Fruit fly (Drosophila melanogaster) whole organism, embryonic: ENCODE data around the gene CG5618.

Experiments
- Aef1 ChIP-seq: fragments of 200-800 bp; sonication (Bioruptor generic); IDR thresholded peaks from 3 replicates; pipeline ENCODE4 v1.3.6; 2022; ENCODE audit warnings: missing biosample characterization, missing genetic modification characterization
- CG10209 ChIP-seq: fragments of 200-800 bp; sonication (Bioruptor generic); optimal IDR thresholded peaks from 3 replicates; lab custom pipeline; 2017; ENCODE audit warnings: missing biosample characterization, mild to moderate bottlenecking, missing genetic modification characterization, missing genetic modification reagents
- CG10431 ChIP-seq: fragments of 200-800 bp; sonication (Bioruptor generic); optimal IDR thresholded peaks from 3 replicates; lab custom pipeline; 2018; ENCODE audit warnings: missing biosample characterization, mild to moderate bottlenecking, missing genetic modification characterization
- CG11695 ChIP-seq: fragments of 200-800 bp; sonication (Bioruptor generic); IDR thresholded peaks from 3 replicates; pipeline ENCODE4 v1.3.6; 2022; ENCODE audit warnings: missing biosample characterization, missing genetic modification characterization
- CG12236 ChIP-seq: fragments of 200-800 bp; sonication (Bioruptor generic); optimal IDR thresholded peaks from 2 replicates; lab custom pipeline; 2016; ENCODE audit warnings: missing biosample characterization, missing genetic modification characterization
- CG14710 ChIP-seq: fragments of 200-800 bp; sonication (Bioruptor generic); optimal IDR thresholded peaks from 3 replicates; lab custom pipeline; 2019; ENCODE audit warnings: missing biosample characterization, mild to moderate bottlenecking, missing genetic modification characterization, moderate library complexity
- CG15696 ChIP-seq: fragments of 200-800 bp; sonication (Bioruptor generic); optimal IDR thresholded peaks from 2 replicates; lab custom pipeline; 2019; ENCODE audit warnings: missing biosample characterization, mild to moderate bottlenecking, missing genetic modification characterization, moderate library complexity
- CG1603 ChIP-seq: fragments of 200-800 bp; sonication (Bioruptor generic); optimal IDR thresholded peaks from 2 replicates; lab custom pipeline; 2019; ENCODE audit warnings: missing biosample characterization, mild to moderate bottlenecking, missing genetic modification characterization, moderate library complexity
- CG17912 ChIP-seq: fragments of 200-800 bp; sonication (Bioruptor generic); optimal IDR thresholded peaks from 2 replicates; lab custom pipeline; 2018; ENCODE audit warnings: missing biosample characterization, mild to moderate bottlenecking, missing genetic modification characterization
- CG2120 ChIP-seq: fragments of 200-800 bp; sonication (Bioruptor generic); optimal IDR thresholded peaks from 3 replicates; lab custom pipeline; 2016; ENCODE audit warnings: missing biosample characterization, missing genetic modification characterization
- CG30431 ChIP-seq: fragments of 200-800 bp; sonication (Bioruptor generic); optimal IDR thresholded peaks from 2 replicates; lab custom pipeline; 2017; ENCODE audit warnings: missing biosample characterization, missing genetic modification characterization
- CG32767 ChIP-seq: fragments of 200-800 bp; sonication (Bioruptor generic); IDR thresholded peaks from 2 replicates; pipeline ENCODE4 v1.3.6; 2022; ENCODE audit warnings: missing biosample characterization, missing genetic modification characterization
- CG34224 ChIP-seq: fragments of 200-800 bp; sonication (Bioruptor generic); IDR thresholded peaks from 3 replicates; pipeline ENCODE4 v1.3.6; 2022; ENCODE audit warnings: missing biosample characterization, missing genetic modification characterization; ENCODE audit not compliant: partially characterized antibody
- CG6683 ChIP-seq: fragments of 200-800 bp; sonication (Bioruptor generic); optimal IDR thresholded peaks from 2 replicates; lab custom pipeline; 2017; ENCODE audit warnings: missing biosample characterization, mild to moderate bottlenecking, missing genetic modification characterization, missing genetic modification reagents
- CG6689 ChIP-seq: fragments of 200-800 bp; sonication (Bioruptor generic); IDR thresholded peaks from 2 replicates; pipeline ENCODE4 v1.3.6; 2022; ENCODE audit warnings: missing biosample characterization, missing genetic modification characterization
- CG7786 ChIP-seq: fragments of 200-800 bp; sonication (Bioruptor generic); optimal IDR thresholded peaks from 2 replicates; lab custom pipeline; 2016; ENCODE audit warnings: missing biosample characterization, missing genetic modification characterization
- CG7839 ChIP-seq: fragments of 200-800 bp; sonication (Bioruptor generic); optimal IDR thresholded peaks from 3 replicates; lab custom pipeline; 2018; ENCODE audit warnings: missing biosample characterization, mild to moderate bottlenecking, missing genetic modification characterization, moderate library complexity
- CG7987 ChIP-seq: fragments of 200-800 bp; sonication (Bioruptor generic); optimal IDR thresholded peaks from 2 replicates; lab custom pipeline; 2018; ENCODE audit warnings: missing biosample characterization, mild to moderate bottlenecking, missing genetic modification characterization, moderate library complexity
- CG8924 ChIP-seq: fragments of 200-800 bp; optimal IDR thresholded peaks from 3 replicates; lab custom pipeline; 2019; ENCODE audit warnings: missing biosample characterization, mild to moderate bottlenecking, missing genetic modification characterization, moderate library complexity
- CG8944 ChIP-seq: fragments of 200-800 bp; sonication (Bioruptor generic); optimal IDR thresholded peaks from 3 replicates; lab custom pipeline; 2016; ENCODE audit warnings: missing biosample characterization, missing genetic modification characterization
- CG9437 ChIP-seq: fragments of 200-800 bp; sonication (Bioruptor generic); optimal IDR thresholded peaks from 2 replicates; lab custom pipeline; 2018; ENCODE audit warnings: missing biosample characterization, mild to moderate bottlenecking, missing genetic modification characterization
- Camta ChIP-seq: fragments of 200-800 bp; sonication (Bioruptor generic); optimal IDR thresholded peaks from 2 replicates; lab custom pipeline; 2016; ENCODE audit warnings: missing biosample characterization, missing genetic modification characterization
- E2f1 ChIP-seq: fragments of 200-800 bp; sonication (Bioruptor generic); IDR thresholded peaks from 2 replicates; pipeline ENCODE4 v1.3.6; 2022; ENCODE audit warnings: missing biosample characterization, missing genetic modification characterization
- Hr39 ChIP-seq: fragments of >200 bp; optimal IDR thresholded peaks from 2 replicates; lab custom pipeline; 2017
- Jarid2 ChIP-seq: fragments of 200-800 bp; sonication (Bioruptor generic); optimal IDR thresholded peaks from 3 replicates; lab custom pipeline; 2017; ENCODE audit warnings: mild to moderate bottlenecking, missing biosample characterization, missing genetic modification reagents, missing genetic modification characterization
- Kr ChIP-seq: fragments of 200-800 bp; sonication (Bioruptor generic); optimal IDR thresholded peaks from 2 replicates; lab custom pipeline; 2017; ENCODE audit warnings: missing biosample characterization, mild to moderate bottlenecking, missing genetic modification characterization
- MTF-1 ChIP-seq: fragments of 200-800 bp; sonication (Bioruptor generic); optimal IDR thresholded peaks from 2 replicates; lab custom pipeline; 2018; ENCODE audit warnings: missing biosample characterization, mild to moderate bottlenecking, missing genetic modification characterization, borderline replicate concordance
- NfI ChIP-seq: fragments of 200-800 bp; sonication (Bioruptor generic); optimal IDR thresholded peaks from 3 replicates; lab custom pipeline; 2018; ENCODE audit warnings: missing biosample characterization, mild to moderate bottlenecking, missing genetic modification characterization, moderate library complexity
- Oli ChIP-seq: fragments of 200-800 bp; sonication (Bioruptor generic); optimal IDR thresholded peaks from 2 replicates; lab custom pipeline; 2018; ENCODE audit warnings: missing biosample characterization, mild to moderate bottlenecking, missing genetic modification characterization, moderate library complexity
- Stat92E ChIP-seq, 3 experiments: fragments of >200 bp in 2 of 3; fragments of 200-800 bp in 1 of 3; sonication (Bioruptor generic) in 1 of 3; optimal IDR thresholded peaks; 2 replicates each; lab custom pipeline; 2017 to 2019; ENCODE audit warnings: missing biosample characterization in 3 of 3, missing genetic modification characterization in 3 of 3, mild to moderate bottlenecking in 1 of 3, moderate library complexity in 1 of 3
- cas ChIP-seq: fragments of 200-800 bp; sonication (Bioruptor generic); IDR thresholded peaks from 2 replicates; pipeline ENCODE4 v1.3.6; 2022; ENCODE audit warnings: missing biosample characterization, missing genetic modification characterization
- crp ChIP-seq, 2 experiments: fragments of 200-800 bp; sonication (Bioruptor generic); optimal IDR thresholded peaks; 2 replicates in 1 of 2; 3 replicates in 1 of 2; lab custom pipeline; 2017; ENCODE audit warnings: missing biosample characterization in 2 of 2, missing genetic modification characterization in 2 of 2, mild to moderate bottlenecking in 1 of 2, moderate library complexity in 1 of 2
- dan ChIP-seq: fragments of 200-800 bp; sonication (Bioruptor generic); IDR thresholded peaks from 2 replicates; pipeline ENCODE4 v1.3.6; 2022; ENCODE audit warnings: missing biosample characterization, missing genetic modification characterization
- dati ChIP-seq: fragments of 200-800 bp; sonication (Bioruptor generic); IDR thresholded peaks from 2 replicates; pipeline ENCODE4 v1.3.6; 2022; ENCODE audit warnings: missing biosample characterization, missing genetic modification characterization
- dmrt99B ChIP-seq: fragments of 200-800 bp; sonication (Bioruptor generic); optimal IDR thresholded peaks from 2 replicates; lab custom pipeline; 2018; ENCODE audit warnings: missing biosample characterization, mild to moderate bottlenecking, missing genetic modification characterization, moderate library complexity
- fd3F ChIP-seq: fragments of 200-800 bp; sonication (Bioruptor generic); optimal IDR thresholded peaks from 2 replicates; lab custom pipeline; 2018; ENCODE audit warnings: missing biosample characterization, mild to moderate bottlenecking, missing genetic modification characterization, moderate library complexity
- gfzf ChIP-seq: fragments of 200-800 bp; sonication (Bioruptor generic); optimal IDR thresholded peaks from 2 replicates; lab custom pipeline; 2016; ENCODE audit warnings: missing biosample characterization, mild to moderate bottlenecking, missing genetic modification characterization, moderate library complexity
- grn ChIP-seq: fragments of 200-800 bp; sonication (Bioruptor generic); optimal IDR thresholded peaks from 3 replicates; lab custom pipeline; 2017; ENCODE audit warnings: missing biosample characterization, missing genetic modification characterization
- gro ChIP-seq: fragments of 200-800 bp; sonication (Bioruptor generic); optimal IDR thresholded peaks from 2 replicates; lab custom pipeline; 2016; ENCODE audit warnings: missing biosample characterization, missing genetic modification characterization
- klu ChIP-seq: fragments of 200-800 bp; sonication (Bioruptor generic); IDR thresholded peaks from 2 replicates; pipeline ENCODE4 v1.3.6; 2022; ENCODE audit warnings: missing biosample characterization, missing genetic modification characterization
- luna ChIP-seq: fragments of 200-800 bp; sonication (Bioruptor generic); optimal IDR thresholded peaks from 2 replicates; lab custom pipeline; 2016; ENCODE audit warnings: missing biosample characterization, missing genetic modification characterization
- nom ChIP-seq: fragments of 200-800 bp; sonication (Bioruptor generic); optimal IDR thresholded peaks from 2 replicates; lab custom pipeline; 2017; ENCODE audit warnings: missing biosample characterization, missing genetic modification characterization, mild to moderate bottlenecking, moderate library complexity, missing genetic modification reagents
- p53 ChIP-seq: fragments of 200-800 bp; sonication (Bioruptor generic); optimal IDR thresholded peaks from 2 replicates; lab custom pipeline; 2016; ENCODE audit warnings: missing biosample characterization, missing genetic modification characterization
- ranshi ChIP-seq: fragments of 200-800 bp; sonication (Bioruptor generic); IDR thresholded peaks from 2 replicates; pipeline ENCODE4 v1.3.6; 2022; ENCODE audit warnings: missing biosample characterization, missing genetic modification characterization
- sc ChIP-seq, 3 experiments: fragments of >200 bp in 2 of 3; fragments of 200-800 bp in 1 of 3; sonication (Bioruptor generic) in 1 of 3; optimal IDR thresholded peaks; 2 replicates in 2 of 3; 3 replicates in 1 of 3; lab custom pipeline; 2017; ENCODE audit warnings: mild to moderate bottlenecking in 1 of 3, missing biosample characterization in 1 of 3, missing genetic modification characterization in 1 of 3, missing genetic modification reagents in 1 of 3
- sens ChIP-seq: fragments of 200-800 bp; sonication (Bioruptor generic); peaks from one replicate; lab custom pipeline; 2016; ENCODE audit warnings: missing biosample characterization, missing genetic modification characterization
- shn ChIP-seq: fragments of 200-800 bp; sonication (Bioruptor generic); optimal IDR thresholded peaks from 3 replicates; lab custom pipeline; 2016; ENCODE audit warnings: missing biosample characterization, missing genetic modification characterization
- slp2 ChIP-seq: fragments of 200-800 bp; sonication (Bioruptor generic); optimal IDR thresholded peaks from 2 replicates; lab custom pipeline; 2016; ENCODE audit warnings: missing biosample characterization, missing genetic modification characterization

The CG5618 gene

dm6 chr3L:20384086-20384810 lies 31.0 kb downstream of the CG5618 start, which contains the start of the genes CG5498 and fbl (continued):
- TF ChIP-seq CG1603 (tag; lab: Kevin White, UChicago) (peak; percentile 4), Stat92E (GFP tag; optimal IDR thresholded peaks at IDR 0.05; lab: Kevin White, UChicago) (no peak), luna (GFP tag; lab: Kevin White, UChicago) (no peak), CG14710 (tag; lab: Kevin White, UChicago) (peak; percentile 85), cas (GFP tag; lab: Robert Waterston, UW) (no peak), CG6683 (GFP tag; lab: Kevin White, UChicago) (peak; percentile 42), Aef1 (GFP tag; lab: Robert Waterston, UW) (no peak), CG11695 (GFP tag; lab: Robert Waterston, UW) (peak; percentile 65; the same call in 2 of the 3 replicates), Hr39 (lab: Kevin White, UChicago) (no peak), gro (GFP tag; lab: Kevin White, UChicago) (peak; percentile 21), nom (GFP tag; lab: Kevin White, UChicago) (no peak), Jarid2 (GFP tag; lab: Kevin White, UChicago) (no peak), dmrt99B (tag; lab: Kevin White, UChicago) (peak; percentile 62), gfzf (GFP tag; lab: Kevin White, UChicago) (peak; percentile 17), dan (GFP tag; lab: Robert Waterston, UW) (no peak), CG17912 (GFP tag; lab: Kevin White, UChicago) (no peak), ranshi (GFP tag; lab: Robert Waterston, UW) (peak; percentile 29; the same call in 1 of the 2 replicates), Kr (GFP tag; lab: Kevin White, UChicago) (no peak), CG9437 (peak; percentile 52), grn (GFP tag; lab: Kevin White, UChicago) (peak; percentile 31), CG7786 (GFP tag; lab: Kevin White, UChicago) (peak; percentile 38), CG7987 (no peak), fd3F (peak; percentile 37), CG8944 (GFP tag; lab: Kevin White, UChicago) (peak; percentile 2), NfI (GFP tag; lab: Kevin White, UChicago) (peak; percentile 63), crp (GFP tag; optimal IDR thresholded peaks at IDR 0.05; lab: Kevin White, UChicago) (peak; percentile 21 to 88), klu (GFP tag; lab: Robert Waterston, UW) (peak; percentile 37; the same call in 1 of the 2 replicates), p53 (GFP tag; lab: Kevin White, UChicago) (no peak), sens (GFP tag; lab: Kevin White, UChicago) (peak; percentile 82), CG32767 (GFP tag; lab: Robert Waterston, UW) (no peak), Camta (GFP tag; lab: Kevin White, UChicago) (peak; percentile 45), CG34224 (GFP tag; lab: Robert Waterston, UW) (peak; percentile 37; the same call in 1 of the 3 replicates), dati (no peak), CG6689 (GFP tag; lab: Robert Waterston, UW) (peak; percentile 50), CG7839 (tag; lab: Kevin White, UChicago) (peak; percentile 74), CG30431 (GFP tag; lab: Kevin White, UChicago) (no peak), E2f1 (GFP tag; lab: Robert Waterston, UW) (no peak; the same call in 1 of the 2 replicates), CG12236 (GFP tag; lab: Kevin White, UChicago) (no peak), Oli (peak; percentile 25), shn (GFP tag; lab: Kevin White, UChicago) (peak; percentile 25), slp2 (GFP tag; lab: Kevin White, UChicago) (no peak), MTF-1 (GFP tag; lab: Kevin White, UChicago) (no peak), CG15696 (tag; lab: Kevin White, UChicago) (peak; percentile 61), CG8924 (tag; lab: Kevin White, UChicago) (peak; percentile 74), sc (optimal IDR thresholded peaks at IDR 0.05; lab: Kevin White, UChicago) (no peak), sc (GFP tag; optimal IDR thresholded peaks at IDR 0.05; lab: Kevin White, UChicago) (no peak), CG2120 (GFP tag; lab: Kevin White, UChicago) (peak; percentile 84), CG10431 (GFP tag; lab: Kevin White, UChicago) (peak; percentile 43), CG10209 (peak; percentile 45)
